Worm (Caenorhabditis elegans): ENCODE data around the gene F21D5.7.

ce11 chrIV:8762471-8762870, 19.0 kb upstream of the F21D5.7 start:
- TF ChIP-seq C06A6.2 (GFP tag; conservative IDR thresholded peaks at IDR 0.05) (no peak), F52B5.7 (tag; optimal IDR thresholded peaks at IDR 0.05) (no peak)
